Worm (Caenorhabditis elegans) whole organism, young adult: ENCODE data around the gene pir-1.

Experiments used
- F23B12.7 ChIP-seq: sonication (generic microtip); optimal IDR thresholded peaks from 2 replicates; lab custom pipeline; 2017; ENCODE audit warnings: missing genetic modification characterization, mild to moderate bottlenecking, missing compliant biosample characterization, antibody characterized with exemption, moderate library complexity; ENCODE audit not compliant: insufficient read depth
- F39B2.1 ChIP-seq: fragments of 200-800 bp; sonication (Bioruptor generic); IDR thresholded peaks from 2 replicates; pipeline ENCODE4 v1.3.6; 2022; ENCODE audit warnings: missing genetic modification reagents, missing genetic modification characterization, missing compliant biosample characterization
- F55B11.4 ChIP-seq: sonication (generic microtip); optimal IDR thresholded peaks from 2 replicates; lab custom pipeline; 2016; ENCODE audit warnings: missing compliant biosample characterization, missing genetic modification characterization, borderline replicate concordance; ENCODE audit not compliant: insufficient read depth
- K11D2.4 ChIP-seq: fragments of 200-800 bp; sonication (Bioruptor generic); IDR thresholded peaks from 2 replicates; pipeline ENCODE4 v1.3.6; 2022; ENCODE audit warnings: missing genetic modification reagents, missing genetic modification characterization, missing compliant biosample characterization
- Y56A3A.18 ChIP-seq: fragments of 200-800 bp; sonication (Bioruptor generic); IDR thresholded peaks from 2 replicates; pipeline ENCODE4 v1.3.6; 2022; ENCODE audit warnings: missing genetic modification reagents, missing genetic modification characterization, missing compliant biosample characterization
- Y79H2A.3 ChIP-seq: fragments of 200-800 bp; sonication (Bioruptor generic); conservative IDR thresholded peaks from 2 replicates; pipeline ENCODE4 v1.3.6; 2022; ENCODE audit warnings: missing genetic modification reagents, missing genetic modification characterization, missing compliant biosample characterization
- Y95B8A.8 ChIP-seq: fragments of 200-800 bp; sonication (Bioruptor generic); IDR thresholded peaks from 2 replicates; pipeline ENCODE4 v1.3.6; 2022; ENCODE audit warnings: missing genetic modification reagents, missing genetic modification characterization, missing compliant biosample characterization
- atf-7 ChIP-seq: sonication (generic microtip); optimal IDR thresholded peaks from 2 replicates; lab custom pipeline; 2017; ENCODE audit warnings: mild to moderate bottlenecking, missing genetic modification characterization, missing compliant biosample characterization
- bed-2 ChIP-seq: fragments of 200-800 bp; sonication (Bioruptor generic); IDR thresholded peaks from 2 replicates; pipeline ENCODE4 v1.3.6; 2022; ENCODE audit warnings: missing genetic modification reagents, missing genetic modification characterization, missing compliant biosample characterization
- cebp-2 ChIP-seq: fragments of 200-800 bp; sonication (Bioruptor generic); IDR thresholded peaks from 2 replicates; pipeline ENCODE4 v1.3.6; 2022; ENCODE audit warnings: missing genetic modification characterization, missing compliant biosample characterization
- ceh-27 ChIP-seq: fragments of 200-800 bp; sonication (Bioruptor generic); optimal IDR thresholded peaks from 2 replicates; lab custom pipeline; 2018; ENCODE audit warnings: mild to moderate bottlenecking, missing genetic modification characterization, moderate library complexity, missing compliant biosample characterization
- ceh-40 ChIP-seq: fragments of 200-800 bp; sonication (Bioruptor generic); IDR thresholded peaks from 2 replicates; pipeline ENCODE4 v1.3.6; 2022; ENCODE audit warnings: missing genetic modification characterization, missing compliant biosample characterization
- die-1 ChIP-seq: sonication (generic microtip); optimal IDR thresholded peaks from 2 replicates; lab custom pipeline; 2016; ENCODE audit warnings: missing genotype, mild to moderate bottlenecking, missing genetic modification characterization, missing compliant biosample characterization
- dpl-1 ChIP-seq: fragments of 150-350 bp; optimal IDR thresholded peaks from 2 replicates; lab custom pipeline; 2014; ENCODE audit warnings: missing biosample characterization, missing genetic modification reagents, missing genetic modification characterization
- egl-18 ChIP-seq: fragments of 200-800 bp; sonication (Bioruptor generic); IDR thresholded peaks from 2 replicates; pipeline ENCODE4 v1.3.6; 2022; ENCODE audit warnings: missing genetic modification reagents, missing genetic modification characterization, missing compliant biosample characterization
- egl-44 ChIP-seq: fragments of 200-800 bp; sonication (Bioruptor generic); IDR thresholded peaks from 2 replicates; pipeline ENCODE4 v1.3.6; 2022; ENCODE audit warnings: missing genetic modification reagents, missing genetic modification characterization, missing compliant biosample characterization
- ekl-4 ChIP-seq: fragments of 200-800 bp; sonication (Bioruptor generic); IDR thresholded peaks from 2 replicates; pipeline ENCODE4 v1.3.6; 2022; ENCODE audit warnings: missing genetic modification reagents, missing genetic modification characterization, missing compliant biosample characterization
- hmg-1.2 ChIP-seq: fragments of 200-800 bp; sonication (Bioruptor generic); IDR thresholded peaks from 2 replicates; pipeline ENCODE4 v1.3.6; 2022; ENCODE audit warnings: missing genetic modification reagents, missing genetic modification characterization, missing compliant biosample characterization
- lin-26 ChIP-seq: fragments of 200-800 bp; sonication (Bioruptor generic); IDR thresholded peaks from 2 replicates; pipeline ENCODE4 v1.3.6; 2022; ENCODE audit warnings: missing genetic modification reagents, missing genetic modification characterization, missing compliant biosample characterization
- lsl-1 ChIP-seq: fragments of 200-800 bp; sonication (Bioruptor generic); optimal IDR thresholded peaks from 2 replicates; lab custom pipeline; 2018; ENCODE audit warnings: mild to moderate bottlenecking, missing genetic modification characterization, moderate library complexity, missing compliant biosample characterization
- madf-6 ChIP-seq: fragments of 200-800 bp; sonication (Bioruptor generic); IDR thresholded peaks from 2 replicates; pipeline ENCODE4 v1.3.6; 2022; ENCODE audit warnings: missing genetic modification reagents, missing genetic modification characterization, missing compliant biosample characterization
- madf-8 ChIP-seq: fragments of 200-800 bp; sonication (Bioruptor generic); conservative IDR thresholded peaks from 2 replicates; pipeline ENCODE4 v1.3.6; 2022; ENCODE audit warnings: missing genetic modification reagents, missing genetic modification characterization, missing compliant biosample characterization
- nfya-1 ChIP-seq: sonication (generic microtip); optimal IDR thresholded peaks from 2 replicates; lab custom pipeline; 2017; ENCODE audit warnings: antibody characterized with exemption, missing compliant biosample characterization, missing genetic modification characterization, borderline replicate concordance; ENCODE audit not compliant: insufficient read depth
- nhr-80 ChIP-seq: sonication (generic microtip); optimal IDR thresholded peaks from 2 replicates; lab custom pipeline; 2016; ENCODE audit warnings: missing genetic modification characterization, missing compliant biosample characterization
- pbrm-1 ChIP-seq: fragments of 200-800 bp; sonication (Bioruptor generic); IDR thresholded peaks from 2 replicates; pipeline ENCODE4 v1.3.6; 2022; ENCODE audit warnings: missing genetic modification reagents, missing genetic modification characterization, missing compliant biosample characterization
- pha-4 ChIP-seq: fragments of 150-350 bp; sonication (generic microtip); optimal IDR thresholded peaks from 2 replicates; lab custom pipeline; 2014; ENCODE audit warnings: missing biosample characterization, missing genetic modification reagents, missing genetic modification characterization
- repo-1 ChIP-seq: sonication (generic microtip); optimal IDR thresholded peaks from 2 replicates; lab custom pipeline; 2017; ENCODE audit warnings: mild to moderate bottlenecking, missing genetic modification characterization, missing compliant biosample characterization
- sea-2 ChIP-seq: fragments of 200-800 bp; sonication (Bioruptor generic); IDR thresholded peaks from 2 replicates; pipeline ENCODE4 v1.3.6; 2022; ENCODE audit warnings: missing genetic modification characterization, missing compliant biosample characterization
- snpc-1.3 ChIP-seq: sonication (generic microtip); optimal IDR thresholded peaks from 2 replicates; lab custom pipeline; 2017; ENCODE audit warnings: missing genetic modification characterization, mild to moderate bottlenecking, missing compliant biosample characterization, antibody characterized with exemption, moderate library complexity, missing genotype, missing genetic modification reagents; ENCODE audit not compliant: insufficient read depth
- snpc-3.4 ChIP-seq: sonication (generic microtip); optimal IDR thresholded peaks from 2 replicates; lab custom pipeline; 2017; ENCODE audit warnings: missing genetic modification characterization, mild to moderate bottlenecking, missing compliant biosample characterization, antibody characterized with exemption, moderate library complexity, missing genotype, missing genetic modification reagents
- somi-1 ChIP-seq: fragments of 200-800 bp; sonication (Bioruptor generic); optimal IDR thresholded peaks from 2 replicates; lab custom pipeline; 2018; ENCODE audit warnings: mild to moderate bottlenecking, missing genetic modification characterization, missing compliant biosample characterization
- sptf-2 ChIP-seq: fragments of 200-800 bp; sonication (Bioruptor generic); optimal IDR thresholded peaks from 2 replicates; lab custom pipeline; 2018; ENCODE audit warnings: mild to moderate bottlenecking, missing genetic modification characterization, missing compliant biosample characterization
- tbp1 ChIP-seq: fragments of 200-800 bp; sonication (Bioruptor generic); optimal IDR thresholded peaks from 2 replicates; lab custom pipeline; 2018; ENCODE audit warnings: mild to moderate bottlenecking, missing genetic modification characterization, missing compliant biosample characterization
- ztf-22 ChIP-seq: fragments of 200-800 bp; sonication (Bioruptor generic); optimal IDR thresholded peaks from 2 replicates; lab custom pipeline; 2018; ENCODE audit warnings: mild to moderate bottlenecking, missing genetic modification characterization, moderate library complexity, missing compliant biosample characterization
- ztf-26 ChIP-seq: sonication (generic microtip); optimal IDR thresholded peaks from 2 replicates; lab custom pipeline; 2017; ENCODE audit warnings: missing genetic modification characterization, missing compliant biosample characterization

Gene pir-1

ce11 chrII:9188380-9188779, 11.3 kb downstream of the pir-1 start, which contains the start of gene sym-2:
TSS of gene sym-2 (minus strand) at chrII:9188480.
- no peak for TF ChIP-seq F23B12.7 (tag; lab: Kevin White, UChicago)
- TF ChIP-seq egl-44 (GFP tag; lab: Robert Waterston, UW): no peak
- no peak for TF ChIP-seq madf-8
- TF ChIP-seq atf-7: no peak
- TF ChIP-seq die-1 (tag; lab: Kevin White, UChicago): no peak
- no peak for TF ChIP-seq ztf-22
- TF ChIP-seq Y56A3A.18: no peak
- TF ChIP-seq egl-18 (GFP tag; lab: Robert Waterston, UW): no peak
- TF ChIP-seq sea-2: no peak
- no peak for TF ChIP-seq K11D2.4 (GFP tag; lab: Robert Waterston, UW)
- no peak for TF ChIP-seq lsl-1 (GFP tag; lab: Kevin White, UChicago)
- TF ChIP-seq dpl-1 (GFP tag; lab: Kevin White, UChicago): no peak
- no peak for TF ChIP-seq cebp-2
- TF ChIP-seq F55B11.4: no peak
- TF ChIP-seq pbrm-1 (GFP tag; lab: Robert Waterston, UW): no peak
- no peak for TF ChIP-seq nhr-80 (tag; lab: Kevin White, UChicago)
- no peak for TF ChIP-seq F39B2.1

ce11 chrII:9189648-9190047, 12.5 kb downstream of the pir-1 start:
- TF ChIP-seq pha-4 (tag; lab: Kevin White, UChicago): no peak
- TF ChIP-seq nfya-1 (tag; lab: Kevin White, UChicago): no peak
- no peak for TF ChIP-seq madf-6
- TF ChIP-seq lin-26: no peak
- no peak for TF ChIP-seq ztf-26
- no peak for TF ChIP-seq F23B12.7 (tag; lab: Kevin White, UChicago)
- no peak for TF ChIP-seq ekl-4 (GFP tag; lab: Robert Waterston, UW)
- no peak for TF ChIP-seq bed-2 (GFP tag; lab: Robert Waterston, UW)
- TF ChIP-seq Y95B8A.8: no peak
- TF ChIP-seq somi-1 (GFP tag; lab: Kevin White, UChicago): no peak
- no peak for TF ChIP-seq sptf-2 (GFP tag; lab: Kevin White, UChicago)
- no peak for TF ChIP-seq snpc-1.3 (tag; lab: Kevin White, UChicago)
- TF ChIP-seq ceh-27 (GFP tag; lab: Kevin White, UChicago): no peak
- TF ChIP-seq snpc-3.4 (tag; lab: Kevin White, UChicago): no peak
- TF ChIP-seq Y79H2A.3 (GFP tag; lab: Robert Waterston, UW): no peak
- TF ChIP-seq repo-1 (tag; lab: Kevin White, UChicago): no peak
- no peak for TF ChIP-seq hmg-1.2 (GFP tag; lab: Robert Waterston, UW)

- 0 out of 2 replicates have a peak, but pooled peaks have one; percentile 14 for TF ChIP-seq ceh-40 (GFP tag; lab: Robert Waterston, UW)
- TF ChIP-seq tbp1 (GFP tag; lab: Kevin White, UChicago): no peak
- TF ChIP-seq somi-1 (GFP tag; lab: Kevin White, UChicago): no peak
Measured at ce11 chrII:9190513-9191099, 13.5 kb downstream of the pir-1 start.
